Worm (Caenorhabditis elegans): ENCODE results near the gene cab-1.

The cab-1 gene

ce11 chrX:12167632-12168377 lies 44.9 kb downstream of the cab-1 start (continued):
- TF ChIP-seq rnt-1 (tag; optimal IDR thresholded peaks at IDR 0.05) (peak; percentile 49), C04F5.9 (tag; optimal IDR thresholded peaks at IDR 0.05) (no peak), sptf-1 (tag; optimal IDR thresholded peaks at IDR 0.05) (no peak), lsy-2 (tag; optimal IDR thresholded peaks at IDR 0.05) (peak in 1 of 2 experiments; percentile 35), nhr-71 (tag; optimal IDR thresholded peaks at IDR 0.05) (peak; percentile 55), ceh-82 (tag; optimal IDR thresholded peaks at IDR 0.05) (no peak), egl-13 (tag; optimal IDR thresholded peaks at IDR 0.05) (no peak)

ce11 chrX:12164943-12165342 lies 47.8 kb downstream of the cab-1 start:
- peak; percentile 30 for TF ChIP-seq dsc-1 (tag; optimal IDR thresholded peaks at IDR 0.05)
- no peak for TF ChIP-seq unc-62 (GFP tag; optimal IDR thresholded peaks at IDR 0.05)
- no peak for TF ChIP-seq ama-1 (optimal IDR thresholded peaks at IDR 0.05)

- TF ChIP-seq tlp-1 (tag; optimal IDR thresholded peaks at IDR 0.05) (no peak), mef-2 (tag; optimal IDR thresholded peaks at IDR 0.05) (no peak), lsy-2 (tag; optimal IDR thresholded peaks at IDR 0.05) (peak in 1 of 2 experiments; percentile 22), rnt-1 (tag; optimal IDR thresholded peaks at IDR 0.05) (no peak), nhr-237 (tag; optimal IDR thresholded peaks at IDR 0.05) (no peak), nhr-76 (tag; optimal IDR thresholded peaks at IDR 0.05) (no peak), aly-2 (tag; optimal IDR thresholded peaks at IDR 0.05) (no peak), nhr-90 (tag; optimal IDR thresholded peaks at IDR 0.05; ENCODE audit: poor library complexity) (no peak), unc-62 (GFP tag; optimal IDR thresholded peaks at IDR 0.05) (no peak), fkh-8 (tag; optimal IDR thresholded peaks at IDR 0.05) (no peak), sox-4 (tag; optimal IDR thresholded peaks at IDR 0.05) (no peak), swsn-7 (tag; optimal IDR thresholded peaks at IDR 0.05) (no peak), isw-1 (GFP tag; IDR thresholded peaks at IDR 0.05) (no peak), pag-3 (tag; optimal IDR thresholded peaks at IDR 0.05; ENCODE audit: borderline replicate concordance, insufficient read depth) (no peak), pqm-1 (tag; optimal IDR thresholded peaks at IDR 0.05) (no peak), fos-1 (tag; optimal IDR thresholded peaks at IDR 0.05) (no peak), lin-15B (tag; optimal IDR thresholded peaks at IDR 0.05) (no peak), grh-1 (GFP tag; IDR thresholded peaks at IDR 0.05) (peak; percentile 87), nhr-20 (tag; optimal IDR thresholded peaks at IDR 0.05) (no peak), efl-3 (GFP tag; optimal IDR thresholded peaks at IDR 0.05) (no peak), hlh-17 (GFP tag; optimal IDR thresholded peaks at IDR 0.05; ENCODE audit: borderline replicate concordance) (no peak), F16B12.6 (tag; optimal IDR thresholded peaks at IDR 0.05) (no peak), C34B4.2 (tag; optimal IDR thresholded peaks at IDR 0.05) (no peak), unc-86 (tag; optimal IDR thresholded peaks at IDR 0.05) (no peak), Y116A8C.19 (tag; optimal IDR thresholded peaks at IDR 0.05; ENCODE audit: borderline replicate concordance) (no peak), ama-1 (optimal IDR thresholded peaks at IDR 0.05) (no peak), elt-2 (tag; optimal IDR thresholded peaks at IDR 0.05) (no peak), blmp-1 (tag; optimal IDR thresholded peaks at IDR 0.05) (peak; percentile 15), hlh-4 (tag; optimal IDR thresholded peaks at IDR 0.05) (no peak), dpl-1 (GFP tag; optimal IDR thresholded peaks at IDR 0.05) (no peak), nhr-84 (tag; optimal IDR thresholded peaks at IDR 0.05) (no peak), egl-27 (tag; optimal IDR thresholded peaks at IDR 0.05) (no peak), nhr-85 (tag) (peak; percentile 86), ceh-82 (tag; optimal IDR thresholded peaks at IDR 0.05) (no peak), lin-14 (GFP tag; optimal IDR thresholded peaks at IDR 0.05) (peak; percentile 25)
Measured at ce11 chrX:12164047-12164446, 48.7 kb downstream of the cab-1 start.

Data from whole organism, L1 larva.